Fruit fly (Drosophila melanogaster) S2 (cell line): ENCODE measurements around the gene NUCB1.

Source experiments
- CG8478 ChIP-seq: fragments of >200 bp; optimal IDR thresholded peaks from 2 replicates; lab custom pipeline; 2018
- CTCF ChIP-seq, 2 experiments: fragments of >200 bp; optimal IDR thresholded peaks; 2 replicates each; lab custom pipeline; 2018

DNA sequence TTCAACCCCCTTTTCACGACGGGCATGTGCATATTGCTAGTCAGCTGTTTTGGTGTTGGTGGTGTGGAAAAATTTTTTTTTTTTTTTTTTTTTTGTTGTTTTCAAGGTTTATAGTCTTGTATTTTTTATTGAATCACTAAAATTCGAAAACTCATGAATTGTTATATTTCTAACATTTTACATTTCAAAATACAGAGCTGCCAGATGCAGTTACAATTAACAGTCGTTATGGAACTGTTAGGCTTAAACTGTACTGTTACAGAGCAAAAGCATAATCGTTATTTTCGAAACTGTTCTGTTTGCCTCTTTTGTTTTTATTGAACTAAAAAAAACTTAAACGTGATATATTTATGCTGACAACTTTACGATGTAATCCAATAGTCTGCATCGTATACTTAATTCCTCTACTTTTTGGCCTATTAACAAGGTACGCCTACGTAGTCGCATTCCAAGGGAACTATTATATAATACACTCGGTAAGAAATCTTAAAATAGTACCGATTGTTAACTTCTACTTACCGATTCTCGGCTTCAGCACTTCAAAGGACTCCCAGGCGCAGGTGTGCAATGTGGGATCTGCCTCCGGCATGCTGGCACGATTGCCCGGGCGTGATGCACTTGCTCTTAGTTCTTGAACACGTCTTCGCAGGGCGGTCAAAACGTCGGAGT is 4.4 kb upstream of the NUCB1 start, which contains the start of gene CG32187:
- no peak for TF ChIP-seq CG8478 (lab: Kevin White, UChicago)
- no peak for TF ChIP-seq CTCF (optimal IDR thresholded peaks at IDR 0.05; lab: Kevin White, UChicago)
